Worm (Caenorhabditis elegans) whole organism, L4 larva: ENCODE measurements around the gene tkr-3.

Experiments
- ceh-82 ChIP-seq: sonication (generic microtip); optimal IDR thresholded peaks from 2 replicates; lab custom pipeline; 2017; ENCODE audit warnings: missing biosample characterization, missing genetic modification characterization
- daf-8 ChIP-seq: fragments of 200-800 bp; sonication (Bioruptor generic); IDR thresholded peaks from 2 replicates; pipeline ENCODE4 v1.3.6; 2022; ENCODE audit warnings: missing genetic modification characterization, missing compliant biosample characterization
- dpl-1 ChIP-seq: fragments of 150-350 bp; optimal IDR thresholded peaks from 2 replicates; lab custom pipeline; 2014; ENCODE audit warnings: missing biosample characterization, missing genetic modification reagents, missing genetic modification characterization
- jun-1 ChIP-seq: fragments of 150-350 bp; optimal IDR thresholded peaks from 2 replicates; lab custom pipeline; 2014; ENCODE audit warnings: missing biosample characterization, missing genetic modification reagents, missing genetic modification characterization
- lsy-2 ChIP-seq, 2 experiments: fragments of 150-350 bp in 1 of 2; sonication (generic microtip) in 1 of 2; optimal IDR thresholded peaks; 2 replicates each; lab custom pipeline; 2014 to 2017; ENCODE audit warnings: missing biosample characterization in 2 of 2, missing genetic modification characterization in 2 of 2
- nhr-10 ChIP-seq: fragments of 150-350 bp; optimal IDR thresholded peaks from 2 replicates; lab custom pipeline; 2014; ENCODE audit warnings: missing biosample characterization, missing genetic modification characterization
- nhr-48 ChIP-seq: sonication (generic microtip); optimal IDR thresholded peaks from 2 replicates; lab custom pipeline; 2016; ENCODE audit warnings: mild to moderate bottlenecking, missing genetic modification characterization, missing compliant biosample characterization
- pha-4 ChIP-seq, 2 experiments: fragments of 150-350 bp in 1 of 2; fragments of 200-800 bp in 1 of 2; sonication (Bioruptor generic) in 1 of 2; IDR thresholded peaks in 1 of 2; optimal IDR thresholded peaks in 1 of 2; 2 replicates each; pipeline versions ENCODE4 v1.3.6 to Lab custom; 2014 to 2022; ENCODE audit warnings: missing genetic modification characterization in 2 of 2, missing genetic modification reagents in 2 of 2, missing biosample characterization in 1 of 2, missing compliant biosample characterization in 1 of 2
- unc-130 ChIP-seq: sonication (generic microtip); optimal IDR thresholded peaks from 2 replicates; lab custom pipeline; 2016; ENCODE audit warnings: missing genetic modification reagents, missing genetic modification characterization, missing compliant biosample characterization
- zip-2 ChIP-seq: fragments of 150-350 bp; optimal IDR thresholded peaks from 2 replicates; lab custom pipeline; 2014; ENCODE audit warnings: missing biosample characterization, missing genetic modification characterization

DNA sequence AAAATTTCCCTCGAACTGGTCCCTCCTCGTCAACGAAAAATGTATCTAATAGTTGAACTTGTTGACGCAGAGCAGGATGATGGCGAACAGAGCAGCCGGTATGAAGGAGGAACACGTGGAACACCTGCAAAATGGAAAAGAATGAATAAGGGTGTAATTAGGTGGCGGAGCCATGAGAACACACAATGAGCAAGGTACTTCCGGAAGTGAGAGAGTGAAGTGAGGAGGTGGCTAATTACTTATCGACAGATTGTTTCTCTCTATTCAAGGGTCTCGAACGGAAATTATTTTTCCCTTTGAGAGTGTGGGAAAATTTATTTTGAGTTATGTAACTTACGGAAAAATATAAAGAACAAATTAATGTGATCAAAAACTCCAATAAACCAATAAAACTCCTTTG lies 28.4 kb downstream of the tkr-3 start:
- TF ChIP-seq ceh-82 (tag; lab: Kevin White, UChicago) (no peak), pha-4 (GFP tag; IDR thresholded peaks at IDR 0.05; lab: Robert Waterston, UW) (no peak), pha-4 (tag; optimal IDR thresholded peaks at IDR 0.05; lab: Kevin White, UChicago) (no peak), zip-2 (tag; lab: Kevin White, UChicago) (no peak), nhr-10 (tag; lab: Kevin White, UChicago) (no peak), jun-1 (tag; lab: Kevin White, UChicago) (no peak), lsy-2 (tag; optimal IDR thresholded peaks at IDR 0.05; lab: Kevin White, UChicago) (no peak), daf-8 (no peak), dpl-1 (GFP tag; lab: Kevin White, UChicago) (no peak), nhr-48 (tag; lab: Kevin White, UChicago) (no peak), unc-130 (no peak)
